Worm (Caenorhabditis elegans): Measurements from ENCODE around the gene F20B6.5.

Gene F20B6.5

DNA sequence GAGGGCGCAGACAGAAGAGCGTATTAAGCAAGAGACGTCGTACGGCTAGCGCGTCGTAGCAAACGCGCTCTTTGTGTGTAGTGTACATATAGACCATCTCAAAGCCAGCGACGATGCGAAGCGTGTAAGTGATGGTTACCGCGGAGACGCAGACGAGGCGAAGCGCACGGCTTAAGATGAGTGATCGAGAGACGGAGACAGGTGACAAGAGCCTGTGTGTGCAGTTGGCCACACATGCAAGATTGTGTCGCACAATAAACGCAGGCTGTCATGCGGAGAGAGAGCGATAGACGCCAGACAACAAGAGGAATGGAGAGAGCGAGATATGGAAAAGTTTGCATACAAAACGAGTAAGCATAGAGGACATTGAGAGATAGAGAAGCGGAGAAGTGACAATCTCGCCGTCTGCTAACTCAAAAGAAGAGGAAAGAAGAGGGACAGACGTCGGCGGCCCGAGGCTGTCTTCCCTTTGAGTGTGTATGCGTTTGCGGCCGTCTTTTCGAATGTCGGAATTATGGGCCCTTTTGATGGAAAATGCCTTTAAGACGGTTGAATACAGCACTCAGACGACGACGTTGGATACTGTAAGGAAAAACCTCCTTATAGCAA, 23.2 kb upstream of the F20B6.5 start (continued):
- peak in 1 of 3 experiments; percentile 46 for TF ChIP-seq lin-35 (GFP tag; optimal IDR thresholded peaks at IDR 0.05)
- TF ChIP-seq ekl-4 (GFP tag; IDR thresholded peaks at IDR 0.05): no peak; the same call in 1 of the 2 replicates
- TF ChIP-seq B0019.2 (GFP tag; conservative IDR thresholded peaks at IDR 0.05): no peak
- peak; percentile 45; the same call in 1 of the 2 replicates for TF ChIP-seq rcor-1 (GFP tag; IDR thresholded peaks at IDR 0.05)
- TF ChIP-seq C17E4.6 (GFP tag; IDR thresholded peaks at IDR 0.05): no peak
- TF ChIP-seq F33H1.4 (GFP tag; IDR thresholded peaks at IDR 0.05): no peak
- peak; percentile 44 to 82 for TF ChIP-seq let-607 (tag; optimal IDR thresholded peaks at IDR 0.05)
- TF ChIP-seq ceh-27 (GFP tag; optimal IDR thresholded peaks at IDR 0.05): peak; percentile 1
- no peak for TF ChIP-seq ceh-100 (GFP tag; IDR thresholded peaks at IDR 0.05)
- no peak for TF ChIP-seq ceh-91 (GFP tag; IDR thresholded peaks at IDR 0.05)
- no peak for TF ChIP-seq sdz-38 (tag; optimal IDR thresholded peaks at IDR 0.05)
- TF ChIP-seq gei-17 (GFP tag; optimal IDR thresholded peaks at IDR 0.05): peak; percentile 89

- no peak for TF ChIP-seq ets-4 (GFP tag; optimal IDR thresholded peaks at IDR 0.05)
- TF ChIP-seq lin-40 (tag; optimal IDR thresholded peaks at IDR 0.05): no peak
- no peak for TF ChIP-seq hlh-26 (GFP tag; conservative IDR thresholded peaks at IDR 0.05)
- no peak for TF ChIP-seq snpc-1.3 (tag; optimal IDR thresholded peaks at IDR 0.05; ENCODE audit: insufficient read depth)
- TF ChIP-seq ztf-6 (GFP tag; IDR thresholded peaks at IDR 0.05): no peak
- TF ChIP-seq atf-7 (tag; optimal IDR thresholded peaks at IDR 0.05): no peak
- no peak for TF ChIP-seq snpc-3.4 (tag; optimal IDR thresholded peaks at IDR 0.05)
- TF ChIP-seq F37B4.10 (GFP tag; IDR thresholded peaks at IDR 0.05): no peak
- TF ChIP-seq lin-54 (GFP tag; optimal IDR thresholded peaks at IDR 0.05): no peak
- TF ChIP-seq aptf-2 (GFP tag; conservative IDR thresholded peaks at IDR 0.05): no peak
- no peak for TF ChIP-seq F49E8.2 (tag; optimal IDR thresholded peaks at IDR 0.05; ENCODE audit: insufficient read depth)
- no peak for TF ChIP-seq F57C9.4 (tag; optimal IDR thresholded peaks at IDR 0.05)
Measured at ce11 chrX:4222200-4222599, 22.5 kb upstream of the F20B6.5 start.

- TF ChIP-seq nhr-80 (tag; optimal IDR thresholded peaks at IDR 0.05): peak; percentile 20
- no peak for TF ChIP-seq nhr-27 (tag; optimal IDR thresholded peaks at IDR 0.05)
- peak; percentile 5 for TF ChIP-seq somi-1 (GFP tag; optimal IDR thresholded peaks at IDR 0.05)
- no peak for TF ChIP-seq sea-2 (GFP tag; IDR thresholded peaks at IDR 0.05)
- TF ChIP-seq ama-1 (optimal IDR thresholded peaks at IDR 0.05): no peak
- TF ChIP-seq ama-1 (GFP tag; optimal IDR thresholded peaks at IDR 0.05): no peak
- TF ChIP-seq ztf-26 (tag; optimal IDR thresholded peaks at IDR 0.05): no peak
- 0 out of 2 replicates have a peak, but pooled peaks have one; percentile 43 for TF ChIP-seq hmg-20 (GFP tag; IDR thresholded peaks at IDR 0.05)
- TF ChIP-seq cebp-2 (GFP tag; IDR thresholded peaks at IDR 0.05): no peak
- peak in 1 of 3 experiments; percentile 3 for TF ChIP-seq lin-35 (GFP tag; optimal IDR thresholded peaks at IDR 0.05)
- TF ChIP-seq B0019.2 (GFP tag; conservative IDR thresholded peaks at IDR 0.05): no peak
- TF ChIP-seq sdz-38 (tag; optimal IDR thresholded peaks at IDR 0.05): no peak
- TF ChIP-seq ceh-79 (tag; optimal IDR thresholded peaks at IDR 0.05): no peak
- TF ChIP-seq let-526 (GFP tag; IDR thresholded peaks at IDR 0.05): 0 out of 2 replicates have a peak, but pooled peaks have one; percentile 33
- TF ChIP-seq bed-1 (GFP tag; IDR thresholded peaks at IDR 0.05): no peak
- TF ChIP-seq zfh-2 (GFP tag; conservative IDR thresholded peaks at IDR 0.05): no peak
- TF ChIP-seq egl-44 (GFP tag; IDR thresholded peaks at IDR 0.05): no peak
- TF ChIP-seq hlh-12 (tag; optimal IDR thresholded peaks at IDR 0.05): no peak
- no peak for TF ChIP-seq F52B5.7 (tag; optimal IDR thresholded peaks at IDR 0.05)
- no peak for TF ChIP-seq repo-1 (tag; optimal IDR thresholded peaks at IDR 0.05)
- TF ChIP-seq xnd-1 (tag; optimal IDR thresholded peaks at IDR 0.05): no peak
- TF ChIP-seq madf-8 (GFP tag; conservative IDR thresholded peaks at IDR 0.05): no peak
- TF ChIP-seq hsf-1 (GFP tag; IDR thresholded peaks at IDR 0.05): no peak
- TF ChIP-seq cebp-1 (GFP tag; IDR thresholded peaks at IDR 0.05): no peak
- peak; percentile 48 for TF ChIP-seq cebp-1 (tag; optimal IDR thresholded peaks at IDR 0.05)
- peak; percentile 32; the same call in 1 of the 2 replicates for TF ChIP-seq B0336.3 (GFP tag; IDR thresholded peaks at IDR 0.05)
- no peak for TF ChIP-seq ekl-4 (GFP tag; IDR thresholded peaks at IDR 0.05)
Measured at ce11 chrX:4219487-4219886, 19.8 kb upstream of the F20B6.5 start.

Data from whole organism, young adult.